Worm (Caenorhabditis elegans): ENCODE results near the gene sad-1.

sad-1 gene

ce11 chrX:13542757-13543156, 42.3 kb upstream of the sad-1 start (continued):
- TF ChIP-seq lin-13 (GFP tag; optimal IDR thresholded peaks at IDR 0.05) (no peak), nhr-76 (tag; optimal IDR thresholded peaks at IDR 0.05) (no peak), aha-1 (tag; optimal IDR thresholded peaks at IDR 0.05) (no peak), skn-1 (tag; optimal IDR thresholded peaks at IDR 0.05) (no peak), hpl-2 (GFP tag; optimal IDR thresholded peaks at IDR 0.05) (no peak), nhr-71 (tag; optimal IDR thresholded peaks at IDR 0.05) (peak; percentile 25), pqm-1 (tag; optimal IDR thresholded peaks at IDR 0.05) (no peak), blmp-1 (tag; optimal IDR thresholded peaks at IDR 0.05) (peak; percentile 73), lir-3 (tag; optimal IDR thresholded peaks at IDR 0.05; ENCODE audit: poor library complexity) (no peak), efl-1 (optimal IDR thresholded peaks at IDR 0.05) (no peak), efl-1 (GFP tag; optimal IDR thresholded peaks at IDR 0.05 in 1 of 2) (no peak), dsc-1 (tag; optimal IDR thresholded peaks at IDR 0.05) (no peak)

ce11 chrX:13542236-13542635, 41.8 kb upstream of the sad-1 start, which contains the start of gene cah-4:
Gene cah-4 (plus strand): TSS chrX:13542574.
- TF ChIP-seq nhr-85 (tag): peak; percentile 63
- TF ChIP-seq mdl-1 (tag; optimal IDR thresholded peaks at IDR 0.05): no peak
- TF ChIP-seq ama-1 (optimal IDR thresholded peaks at IDR 0.05): peak; percentile 35

ce11 chrX:13541335-13541734, 40.9 kb upstream of the sad-1 start:
- TF ChIP-seq isw-1 (GFP tag; IDR thresholded peaks at IDR 0.05): no peak
- no peak for TF ChIP-seq mab-9 (GFP tag; IDR thresholded peaks at IDR 0.05)
- TF ChIP-seq lin-14 (GFP tag; optimal IDR thresholded peaks at IDR 0.05): peak; percentile 55
- TF ChIP-seq elt-2 (tag; optimal IDR thresholded peaks at IDR 0.05): no peak
- peak in 1 of 2 experiments; percentile 75 for TF ChIP-seq lin-35 (GFP tag; optimal IDR thresholded peaks at IDR 0.05)
- no peak for TF ChIP-seq lin-15B (tag; optimal IDR thresholded peaks at IDR 0.05)
- no peak for TF ChIP-seq zag-1 (tag; optimal IDR thresholded peaks at IDR 0.05)
- no peak for TF ChIP-seq nhr-12 (tag; optimal IDR thresholded peaks at IDR 0.05)
- TF ChIP-seq tlp-1 (tag; optimal IDR thresholded peaks at IDR 0.05): no peak
- TF ChIP-seq egl-13 (tag; optimal IDR thresholded peaks at IDR 0.05): no peak
- peak in 1 of 2 experiments; percentile 36 for TF ChIP-seq lsy-2 (tag; optimal IDR thresholded peaks at IDR 0.05)
- TF ChIP-seq efl-1 (optimal IDR thresholded peaks at IDR 0.05): no peak
- peak in 1 of 2 experiments; percentile 89 for TF ChIP-seq efl-1 (GFP tag; optimal IDR thresholded peaks at IDR 0.05 in 1 of 2)
- TF ChIP-seq ztf-11 (tag; optimal IDR thresholded peaks at IDR 0.05): no peak
- no peak for TF ChIP-seq snpc-4 (tag; optimal IDR thresholded peaks at IDR 0.05)
- no peak for TF ChIP-seq pqm-1 (tag; optimal IDR thresholded peaks at IDR 0.05)
- no peak for TF ChIP-seq skn-1 (tag; optimal IDR thresholded peaks at IDR 0.05)
- TF ChIP-seq C16A3.4 (tag; optimal IDR thresholded peaks at IDR 0.05): peak; percentile 18
- TF ChIP-seq grh-1 (GFP tag; IDR thresholded peaks at IDR 0.05): no peak
- TF ChIP-seq ama-1 (optimal IDR thresholded peaks at IDR 0.05): peak; percentile 59
- TF ChIP-seq ceh-90 (tag; optimal IDR thresholded peaks at IDR 0.05): no peak
- TF ChIP-seq tbx-2 (tag; optimal IDR thresholded peaks at IDR 0.05): peak; percentile 56
- peak in 4 of 6 experiments; percentile 6 to 71 (median 62) for TF ChIP-seq elt-3 (tag; optimal IDR thresholded peaks at IDR 0.05)
- no peak for TF ChIP-seq nhr-237 (tag; optimal IDR thresholded peaks at IDR 0.05)
- TF ChIP-seq nhr-85 (tag): peak; percentile 87
- peak; percentile 57 for TF ChIP-seq snu-23 (GFP tag; optimal IDR thresholded peaks at IDR 0.05)
- peak; percentile 78 for TF ChIP-seq blmp-1 (tag; optimal IDR thresholded peaks at IDR 0.05)
- peak; percentile 53 for TF ChIP-seq nhr-90 (tag; optimal IDR thresholded peaks at IDR 0.05; ENCODE audit: poor library complexity)
- no peak for TF ChIP-seq hlh-4 (tag; optimal IDR thresholded peaks at IDR 0.05)
- TF ChIP-seq fos-1 (tag; optimal IDR thresholded peaks at IDR 0.05): no peak
- peak; percentile 70 for TF ChIP-seq nhr-20 (tag; optimal IDR thresholded peaks at IDR 0.05)
- TF ChIP-seq dsc-1 (tag; optimal IDR thresholded peaks at IDR 0.05): no peak
- TF ChIP-seq pax-3 (tag; optimal IDR thresholded peaks at IDR 0.05): no peak
- no peak for TF ChIP-seq ces-1 (GFP tag; optimal IDR thresholded peaks at IDR 0.05)
- TF ChIP-seq nhr-47 (tag; optimal IDR thresholded peaks at IDR 0.05): peak; percentile 55
- peak; percentile 34 for TF ChIP-seq unc-130 (tag; optimal IDR thresholded peaks at IDR 0.05)
- no peak for TF ChIP-seq fkh-4 (tag; optimal IDR thresholded peaks at IDR 0.05; ENCODE audit: borderline replicate concordance)
- TF ChIP-seq nhr-71 (tag; optimal IDR thresholded peaks at IDR 0.05): peak; percentile 64
- peak; percentile 30 for TF ChIP-seq nhr-19 (GFP tag; conservative IDR thresholded peaks at IDR 0.05)
